Fruit fly (Drosophila melanogaster) whole organism, embryonic: Measurements from ENCODE around the gene Ir68b.

Experiments
- CG10321 ChIP-seq: fragments of 200-800 bp; sonication (Bioruptor generic); IDR thresholded peaks from 2 replicates; pipeline ENCODE4 v1.3.6; 2022; ENCODE audit warnings: missing biosample characterization, missing genetic modification characterization
- CG10366 ChIP-seq: fragments of 200-800 bp; sonication (Bioruptor generic); IDR thresholded peaks from 2 replicates; pipeline ENCODE4 v1.3.6; 2022; ENCODE audit warnings: missing biosample characterization, missing genetic modification characterization
- CG10462 ChIP-seq: fragments of 200-800 bp; sonication (Bioruptor generic); optimal IDR thresholded peaks from 2 replicates; lab custom pipeline; 2016; ENCODE audit warnings: missing biosample characterization, missing genetic modification characterization
- CG14667 ChIP-seq: fragments of 200-800 bp; sonication (Bioruptor generic); IDR thresholded peaks from 2 replicates; pipeline ENCODE4 v1.3.6; 2022; ENCODE audit warnings: missing biosample characterization, missing genetic modification characterization
- CG15011 ChIP-seq: fragments of 200-800 bp; sonication (Bioruptor generic); optimal IDR thresholded peaks from 3 replicates; lab custom pipeline; 2018; ENCODE audit warnings: missing biosample characterization, mild to moderate bottlenecking, missing genetic modification characterization
- CG17612 ChIP-seq: fragments of 200-800 bp; sonication (Bioruptor generic); IDR thresholded peaks from 2 replicates; pipeline ENCODE4 v1.3.6; 2022; ENCODE audit warnings: missing biosample characterization, missing genetic modification characterization
- CG18262 ChIP-seq: fragments of 200-800 bp; optimal IDR thresholded peaks from 3 replicates; lab custom pipeline; 2019; ENCODE audit warnings: missing biosample characterization, mild to moderate bottlenecking, missing genetic modification characterization, moderate library complexity
- CG2889 ChIP-seq: fragments of 200-800 bp; sonication (Bioruptor generic); IDR thresholded peaks from 3 replicates; pipeline ENCODE4 v1.3.6; 2022; ENCODE audit warnings: missing biosample characterization, missing genetic modification characterization
- CG3065 ChIP-seq: fragments of 200-800 bp; sonication (Bioruptor generic); optimal IDR thresholded peaks from 2 replicates; lab custom pipeline; 2016; ENCODE audit warnings: missing biosample characterization, missing genetic modification characterization
- CG31388 ChIP-seq: fragments of 200-800 bp; sonication (Bioruptor generic); optimal IDR thresholded peaks from 2 replicates; lab custom pipeline; 2016; ENCODE audit warnings: missing biosample characterization, missing genetic modification characterization
- CG34422 ChIP-seq: fragments of 200-800 bp; sonication (Bioruptor generic); IDR thresholded peaks from 3 replicates; pipeline ENCODE4 v1.3.6; 2022; ENCODE audit warnings: missing biosample characterization, missing genetic modification characterization
- CG5180 ChIP-seq: fragments of 200-800 bp; sonication (Bioruptor generic); optimal IDR thresholded peaks from 3 replicates; lab custom pipeline; 2017; ENCODE audit warnings: missing biosample characterization, missing genetic modification characterization, mild to moderate bottlenecking, moderate library complexity, missing genetic modification reagents
- CG6175 ChIP-seq: fragments of 200-800 bp; sonication (Bioruptor generic); IDR thresholded peaks from 3 replicates; pipeline ENCODE4 v1.3.6; 2022; ENCODE audit warnings: missing biosample characterization, missing genetic modification characterization
- CG8359 ChIP-seq: fragments of 200-800 bp; sonication (Bioruptor generic); optimal IDR thresholded peaks from 2 replicates; lab custom pipeline; 2017; ENCODE audit warnings: missing biosample characterization, mild to moderate bottlenecking, missing genetic modification characterization, borderline replicate concordance
- CG9876 ChIP-seq: fragments of 200-800 bp; sonication (Bioruptor generic); optimal IDR thresholded peaks from 2 replicates; lab custom pipeline; 2016; ENCODE audit warnings: missing biosample characterization, missing genetic modification characterization
- CkIIα-i1 ChIP-seq: fragments of 200-800 bp; sonication (Bioruptor generic); IDR thresholded peaks from 2 replicates; pipeline ENCODE4 v1.3.6; 2022; ENCODE audit warnings: missing biosample characterization, missing genetic modification characterization
- D19B ChIP-seq: fragments of 200-800 bp; sonication (Bioruptor generic); optimal IDR thresholded peaks from 2 replicates; lab custom pipeline; 2017; ENCODE audit warnings: missing biosample characterization, mild to moderate bottlenecking, missing genetic modification characterization
- Dbx ChIP-seq: fragments of 200-800 bp; sonication (Bioruptor generic); IDR thresholded peaks from 3 replicates; pipeline ENCODE4 v1.3.6; 2022; ENCODE audit warnings: missing biosample characterization, missing genetic modification characterization
- Elba2 ChIP-seq: fragments of 200-800 bp; sonication (Bioruptor generic); optimal IDR thresholded peaks from 3 replicates; lab custom pipeline; 2016; ENCODE audit warnings: missing biosample characterization, missing genetic modification characterization
- Ets97D ChIP-seq: fragments of 200-800 bp; sonication (Bioruptor generic); optimal IDR thresholded peaks from 3 replicates; lab custom pipeline; 2016; ENCODE audit warnings: missing biosample characterization, missing genetic modification characterization
- Hey ChIP-seq: fragments of 200-800 bp; sonication (Bioruptor generic); optimal IDR thresholded peaks from 3 replicates; lab custom pipeline; 2018; ENCODE audit warnings: missing biosample characterization, mild to moderate bottlenecking, missing genetic modification characterization
- NfI ChIP-seq: fragments of 200-800 bp; sonication (Bioruptor generic); optimal IDR thresholded peaks from 3 replicates; lab custom pipeline; 2018; ENCODE audit warnings: missing biosample characterization, mild to moderate bottlenecking, missing genetic modification characterization, moderate library complexity
- Ssrp ChIP-seq: fragments of 200-800 bp; sonication (Bioruptor generic); optimal IDR thresholded peaks from 2 replicates; lab custom pipeline; 2018; ENCODE audit warnings: missing biosample characterization, mild to moderate bottlenecking, missing genetic modification characterization, moderate library complexity
- Trl ChIP-seq, 3 experiments: fragments of >200 bp in 2 of 3; fragments of 200-800 bp in 1 of 3; sonication (Bioruptor generic) in 1 of 3; optimal IDR thresholded peaks; 2 replicates in 1 of 3; 3 replicates in 2 of 3; lab custom pipeline; 2016 to 2017; ENCODE audit warnings: missing biosample characterization in 1 of 3, missing genetic modification characterization in 1 of 3
- abd-A ChIP-seq: fragments of 200-800 bp; sonication (Bioruptor generic); optimal IDR thresholded peaks from 3 replicates; lab custom pipeline; 2019; ENCODE audit warnings: missing biosample characterization, mild to moderate bottlenecking, missing genetic modification characterization, moderate library complexity
- aop ChIP-seq: fragments of 200-800 bp; sonication (Bioruptor generic); IDR thresholded peaks from 2 replicates; pipeline ENCODE4 v1.3.6; 2022; ENCODE audit warnings: missing biosample characterization, missing genetic modification characterization
- az2 ChIP-seq: fragments of 200-800 bp; sonication (Bioruptor generic); optimal IDR thresholded peaks from 3 replicates; lab custom pipeline; 2016; ENCODE audit warnings: missing biosample characterization, missing genetic modification characterization
- br ChIP-seq: fragments of >200 bp; optimal IDR thresholded peaks from 2 replicates; lab custom pipeline; 2017
- croc ChIP-seq: fragments of 200-800 bp; sonication (Bioruptor generic); conservative IDR thresholded peaks from 3 replicates; pipeline ENCODE4 v1.3.6; 2022; ENCODE audit warnings: missing biosample characterization, missing genetic modification characterization
- da ChIP-seq: fragments of 200-800 bp; sonication (Bioruptor generic); optimal IDR thresholded peaks from 2 replicates; lab custom pipeline; 2016; ENCODE audit warnings: missing biosample characterization, missing genetic modification characterization
- en ChIP-seq: fragments of 200-800 bp; sonication (Bioruptor generic); optimal IDR thresholded peaks from 2 replicates; lab custom pipeline; 2016; ENCODE audit warnings: missing biosample characterization, missing genetic modification characterization
- eyg ChIP-seq: fragments of 200-800 bp; sonication (Bioruptor generic); optimal IDR thresholded peaks from 3 replicates; lab custom pipeline; 2016; ENCODE audit warnings: missing biosample characterization, missing genetic modification characterization
- ftz-f1 ChIP-seq: fragments of 200-800 bp; sonication (Bioruptor generic); optimal IDR thresholded peaks from 2 replicates; lab custom pipeline; 2016; ENCODE audit warnings: missing biosample characterization, missing genetic modification characterization
- hbn ChIP-seq: fragments of 200-800 bp; sonication (Bioruptor generic); IDR thresholded peaks from 2 replicates; pipeline ENCODE4 v1.3.6; 2022; ENCODE audit warnings: missing biosample characterization, missing genetic modification characterization; ENCODE audit not compliant: partially characterized antibody
- jumu ChIP-seq: fragments of 200-800 bp; sonication (Bioruptor generic); optimal IDR thresholded peaks from 3 replicates; lab custom pipeline; 2016; ENCODE audit warnings: missing biosample characterization, missing genetic modification characterization
- lola ChIP-seq, 3 experiments: fragments of >200 bp in 2 of 3; fragments of 200-800 bp in 1 of 3; sonication (Bioruptor generic) in 1 of 3; optimal IDR thresholded peaks; 2 replicates each; lab custom pipeline; 2017 to 2019; ENCODE audit warnings: missing biosample characterization in 3 of 3, missing genetic modification characterization in 3 of 3, mild to moderate bottlenecking in 1 of 3, moderate library complexity in 1 of 3
- nau ChIP-seq: fragments of 200-800 bp; sonication (Bioruptor generic); optimal IDR thresholded peaks from 3 replicates; lab custom pipeline; 2017; ENCODE audit warnings: missing biosample characterization, mild to moderate bottlenecking, missing genetic modification characterization, missing genetic modification reagents
- onecut ChIP-seq: fragments of 200-800 bp; sonication (Bioruptor generic); IDR thresholded peaks from 2 replicates; pipeline ENCODE4 v1.3.6; 2022; ENCODE audit warnings: missing biosample characterization, missing genetic modification characterization
- pros ChIP-seq: fragments of 200-800 bp; sonication (Bioruptor generic); optimal IDR thresholded peaks from 3 replicates; lab custom pipeline; 2019; ENCODE audit warnings: missing biosample characterization, mild to moderate bottlenecking, missing genetic modification characterization, moderate library complexity
- pum ChIP-seq: fragments of 200-800 bp; sonication (Bioruptor generic); optimal IDR thresholded peaks from 2 replicates; lab custom pipeline; 2016; ENCODE audit warnings: missing biosample characterization, missing genetic modification characterization
- row ChIP-seq: fragments of 200-800 bp; sonication (Bioruptor generic); IDR thresholded peaks from 3 replicates; pipeline ENCODE4 v1.3.6; 2022; ENCODE audit warnings: missing biosample characterization, missing genetic modification characterization
- sc ChIP-seq, 3 experiments: fragments of >200 bp in 2 of 3; fragments of 200-800 bp in 1 of 3; sonication (Bioruptor generic) in 1 of 3; optimal IDR thresholded peaks; 2 replicates in 2 of 3; 3 replicates in 1 of 3; lab custom pipeline; 2017; ENCODE audit warnings: mild to moderate bottlenecking in 1 of 3, missing biosample characterization in 1 of 3, missing genetic modification characterization in 1 of 3, missing genetic modification reagents in 1 of 3
- sd ChIP-seq: fragments of 200-800 bp; sonication (Bioruptor generic); optimal IDR thresholded peaks from 3 replicates; lab custom pipeline; 2018; ENCODE audit warnings: missing biosample characterization, mild to moderate bottlenecking, missing genetic modification characterization, moderate library complexity
- sisA ChIP-seq: fragments of 200-800 bp; sonication (Bioruptor generic); IDR thresholded peaks from 2 replicates; pipeline ENCODE4 v1.3.6; 2022; ENCODE audit warnings: missing biosample characterization, missing genetic modification characterization
- tgo ChIP-seq: fragments of 200-800 bp; sonication (Bioruptor generic); IDR thresholded peaks from 3 replicates; pipeline ENCODE4 v1.3.6; 2022; ENCODE audit warnings: missing biosample characterization, missing genetic modification characterization
- tin ChIP-seq: fragments of 200-800 bp; sonication (Bioruptor generic); optimal IDR thresholded peaks from 3 replicates; lab custom pipeline; 2016; ENCODE audit warnings: missing biosample characterization, missing genetic modification characterization
- toy ChIP-seq: fragments of 200-800 bp; sonication (Bioruptor generic); IDR thresholded peaks from 2 replicates; pipeline ENCODE4 v1.3.6; 2022; ENCODE audit warnings: missing biosample characterization, missing genetic modification characterization
- vnd ChIP-seq: fragments of 200-800 bp; sonication (Bioruptor generic); IDR thresholded peaks from 3 replicates; pipeline ENCODE4 v1.3.6; 2022; ENCODE audit warnings: missing biosample characterization, missing genetic modification characterization; ENCODE audit not compliant: partially characterized antibody

Gene Ir68b

DNA sequence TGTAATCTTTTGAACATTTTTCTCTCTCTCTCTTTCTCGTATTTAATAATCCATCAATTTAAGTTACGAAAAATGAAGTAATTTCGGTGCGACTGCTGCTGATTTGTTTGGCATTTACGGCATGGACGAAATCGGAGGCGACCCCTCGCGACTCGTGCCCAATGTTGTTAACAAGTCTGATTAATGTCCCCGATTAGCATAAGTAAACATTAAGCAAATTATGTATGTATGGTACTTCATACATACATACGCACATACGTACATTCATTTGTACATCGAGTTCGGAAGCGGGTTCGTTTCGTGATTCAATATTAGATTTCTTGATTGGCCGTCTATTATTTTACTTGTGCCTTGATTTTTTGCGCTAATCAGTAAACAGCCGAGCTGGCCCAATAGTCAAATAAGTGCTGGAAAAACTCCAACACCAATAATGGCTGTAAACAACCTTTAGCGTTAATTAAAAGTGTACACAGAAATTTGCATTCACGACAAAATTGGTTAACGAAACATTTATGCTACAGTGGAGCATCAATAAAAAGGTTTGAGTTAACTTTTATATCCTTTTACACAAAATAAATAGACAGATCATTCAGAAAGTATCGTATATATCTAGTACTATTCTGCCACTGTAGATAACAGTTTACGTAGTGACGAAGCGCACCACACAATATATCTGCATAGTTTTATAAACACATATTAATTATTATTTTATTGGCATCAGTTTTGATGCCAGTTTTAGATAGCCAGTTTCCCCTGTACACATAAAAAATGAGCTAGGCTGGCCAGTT lies 36.1 kb downstream of the Ir68b start (continued):
- TF ChIP-seq pum (GFP tag; lab: Kevin White, UChicago), result no peak
- TF ChIP-seq jumu, result no peak
- TF ChIP-seq lola (GFP tag; optimal IDR thresholded peaks at IDR 0.05; lab: Kevin White, UChicago), result no peak
- peak; percentile 69; the same call in 1 of the 2 replicates for TF ChIP-seq CG17612
- TF ChIP-seq NfI (GFP tag; lab: Kevin White, UChicago), result peak; percentile 65
- 0 out of 3 replicates have a peak, but pooled peaks have one; percentile 48 for TF ChIP-seq CG2889 (GFP tag; lab: Robert Waterston, UW)
- TF ChIP-seq da, result no peak
- TF ChIP-seq row (GFP tag; lab: Robert Waterston, UW), result peak; percentile 84
- peak; percentile 9 for TF ChIP-seq abd-A
- peak; percentile 64 for TF ChIP-seq nau
- TF ChIP-seq br, result no peak
- peak; percentile 15 for TF ChIP-seq eyg
- peak; percentile 81; the same call in 2 of the 3 replicates for TF ChIP-seq tgo (GFP tag; lab: Robert Waterston, UW)
- TF ChIP-seq CG18262 (tag; lab: Kevin White, UChicago), result peak; percentile 23
- no peak for TF ChIP-seq CG6175
- TF ChIP-seq sisA, result peak; percentile 67; the same call in 1 of the 2 replicates
- TF ChIP-seq onecut (GFP tag; lab: Robert Waterston, UW), result 0 out of 2 replicates have a peak, but pooled peaks have one; percentile 16
- peak; percentile 39 for TF ChIP-seq CG15011 (GFP tag; lab: Kevin White, UChicago)
- TF ChIP-seq sd, result peak; percentile 20
- TF ChIP-seq CkIIα-i1, result no peak
- no peak for TF ChIP-seq CG3065
- peak; percentile 10 for TF ChIP-seq Ssrp (tag; lab: Kevin White, UChicago)
- TF ChIP-seq CG9876, result no peak
- TF ChIP-seq D19B (GFP tag; lab: Kevin White, UChicago), result peak; percentile 54
- TF ChIP-seq vnd (GFP tag; lab: Robert Waterston, UW), result no peak
- TF ChIP-seq CG5180 (GFP tag; lab: Kevin White, UChicago), result peak; percentile 59
- TF ChIP-seq Hey (tag; lab: Kevin White, UChicago), result peak; percentile 45
- no peak for TF ChIP-seq ftz-f1 (GFP tag; lab: Kevin White, UChicago)
- no peak for TF ChIP-seq CG31388 (GFP tag; lab: Kevin White, UChicago)
- peak; percentile 45; the same call in 1 of the 2 replicates for TF ChIP-seq CG14667
- TF ChIP-seq Dbx, result peak; percentile 55; the same call in 1 of the 3 replicates
- no peak for TF ChIP-seq toy (GFP tag; lab: Robert Waterston, UW)
- no peak for TF ChIP-seq hbn
- no peak for TF ChIP-seq pros (GFP tag; lab: Kevin White, UChicago)
- TF ChIP-seq aop (GFP tag; lab: Robert Waterston, UW), result peak; percentile 38; the same call in 1 of the 2 replicates
- no peak for TF ChIP-seq Elba2 (GFP tag; lab: Kevin White, UChicago)
- no peak for TF ChIP-seq Ets97D (GFP tag; lab: Kevin White, UChicago)
- no peak; the same call in 1 of the 2 replicates for TF ChIP-seq CG10366 (GFP tag; lab: Robert Waterston, UW)
- TF ChIP-seq sc (optimal IDR thresholded peaks at IDR 0.05; lab: Kevin White, UChicago), result no peak
- TF ChIP-seq sc (GFP tag; optimal IDR thresholded peaks at IDR 0.05; lab: Kevin White, UChicago), result no peak
- TF ChIP-seq CG10462 (GFP tag; lab: Kevin White, UChicago), result no peak
- no peak for TF ChIP-seq CG10321 (GFP tag; lab: Robert Waterston, UW)
- TF ChIP-seq croc (GFP tag; lab: Robert Waterston, UW), result no peak; the same call in 2 of the 3 replicates
- no peak for TF ChIP-seq tin (GFP tag; lab: Kevin White, UChicago)
- peak; percentile 73; the same call in 2 of the 3 replicates for TF ChIP-seq CG34422 (GFP tag; lab: Robert Waterston, UW)
- no peak for TF ChIP-seq CG8359 (GFP tag; lab: Kevin White, UChicago)
- no peak for TF ChIP-seq Trl (optimal IDR thresholded peaks at IDR 0.05; lab: Kevin White, UChicago)
- TF ChIP-seq Trl (GFP tag; optimal IDR thresholded peaks at IDR 0.05; lab: Kevin White, UChicago), result peak; percentile 45
- no peak for TF ChIP-seq en (GFP tag; lab: Kevin White, UChicago)
- peak; percentile 54 for TF ChIP-seq az2 (GFP tag; lab: Kevin White, UChicago)
